Worm (Caenorhabditis elegans) whole organism, young adult: ENCODE results near the gene F13A2.3.
A peak's percentile ranks its signal among the peaks of the same experiment; 100 is the strongest.

Experiments
- F23B12.7 ChIP-seq: sonication (generic microtip); optimal IDR thresholded peaks from 2 replicates; lab custom pipeline; 2017; ENCODE audit warnings: missing genetic modification characterization, mild to moderate bottlenecking, missing compliant biosample characterization, antibody characterized with exemption, moderate library complexity; ENCODE audit not compliant: insufficient read depth
- F33H1.4 ChIP-seq: fragments of 200-800 bp; sonication (Bioruptor generic); IDR thresholded peaks from 2 replicates; pipeline ENCODE4 v1.3.6; 2022; ENCODE audit warnings: missing genetic modification reagents, missing genetic modification characterization, missing compliant biosample characterization
- F49E8.2 ChIP-seq: sonication (generic microtip); optimal IDR thresholded peaks from 3 replicates; lab custom pipeline; 2017; ENCODE audit warnings: missing genetic modification characterization, mild to moderate bottlenecking, missing compliant biosample characterization, antibody characterized with exemption, moderate library complexity; ENCODE audit not compliant: insufficient read depth
- F52B5.7 ChIP-seq: sonication (generic microtip); optimal IDR thresholded peaks from 2 replicates; lab custom pipeline; 2016; ENCODE audit warnings: mild to moderate bottlenecking, missing genetic modification characterization, missing compliant biosample characterization
- K11D2.4 ChIP-seq: fragments of 200-800 bp; sonication (Bioruptor generic); IDR thresholded peaks from 2 replicates; pipeline ENCODE4 v1.3.6; 2022; ENCODE audit warnings: missing genetic modification reagents, missing genetic modification characterization, missing compliant biosample characterization
- T07F8.4 ChIP-seq: sonication (generic microtip); optimal IDR thresholded peaks from 2 replicates; lab custom pipeline; 2016; ENCODE audit warnings: mild to moderate bottlenecking, missing genetic modification characterization, moderate library complexity, missing compliant biosample characterization
- Y53F4B.3 ChIP-seq: fragments of 200-800 bp; sonication (Bioruptor generic); IDR thresholded peaks from 2 replicates; pipeline ENCODE4 v1.3.6; 2022; ENCODE audit warnings: missing genetic modification reagents, missing genetic modification characterization, missing compliant biosample characterization
- Y56A3A.18 ChIP-seq: fragments of 200-800 bp; sonication (Bioruptor generic); IDR thresholded peaks from 2 replicates; pipeline ENCODE4 v1.3.6; 2022; ENCODE audit warnings: missing genetic modification reagents, missing genetic modification characterization, missing compliant biosample characterization
- Y67H2A.10 ChIP-seq: fragments of 200-800 bp; sonication (Bioruptor generic); conservative IDR thresholded peaks from 2 replicates; pipeline ENCODE4 v1.3.6; 2022; ENCODE audit warnings: missing genetic modification reagents, missing genetic modification characterization, missing compliant biosample characterization
- Y79H2A.3 ChIP-seq: fragments of 200-800 bp; sonication (Bioruptor generic); conservative IDR thresholded peaks from 2 replicates; pipeline ENCODE4 v1.3.6; 2022; ENCODE audit warnings: missing genetic modification reagents, missing genetic modification characterization, missing compliant biosample characterization
- ZK185.1 ChIP-seq: sonication (generic microtip); optimal IDR thresholded peaks from 2 replicates; lab custom pipeline; 2016; ENCODE audit warnings: mild to moderate bottlenecking, missing genetic modification characterization, missing compliant biosample characterization; ENCODE audit not compliant: poor library complexity, severe bottlenecking
- ama-1 ChIP-seq, 3 experiments: fragments of 150-350 bp in 1 of 3; sonication (generic microtip) in 2 of 3; optimal IDR thresholded peaks; 2 replicates each; lab custom pipeline; 2014 to 2018; ENCODE audit warnings: missing biosample characterization in 2 of 3, missing genetic modification characterization in 2 of 3, missing genetic modification reagents in 2 of 3
- aptf-3 ChIP-seq: fragments of 200-800 bp; sonication (Bioruptor generic); IDR thresholded peaks from 2 replicates; pipeline ENCODE4 v1.3.6; 2022; ENCODE audit warnings: missing genetic modification characterization, missing compliant biosample characterization
- atf-7 ChIP-seq: sonication (generic microtip); optimal IDR thresholded peaks from 2 replicates; lab custom pipeline; 2017; ENCODE audit warnings: mild to moderate bottlenecking, missing genetic modification characterization, missing compliant biosample characterization
- attf-3 ChIP-seq: fragments of 200-800 bp; sonication (Bioruptor generic); conservative IDR thresholded peaks from 2 replicates; pipeline ENCODE4 v1.3.6; 2022; ENCODE audit warnings: missing genetic modification reagents, missing genetic modification characterization, missing compliant biosample characterization
- bed-1 ChIP-seq: fragments of 200-800 bp; sonication (Bioruptor generic); IDR thresholded peaks from 2 replicates; pipeline ENCODE4 v1.3.6; 2022; ENCODE audit warnings: missing genetic modification reagents, missing genetic modification characterization, missing compliant biosample characterization
- cebp-1 ChIP-seq, 2 experiments: fragments of 200-800 bp in 1 of 2; sonication (Bioruptor generic) in 1 of 2; sonication (generic microtip) in 1 of 2; IDR thresholded peaks in 1 of 2; optimal IDR thresholded peaks in 1 of 2; 2 replicates each; pipeline versions ENCODE4 v1.3.6 to Lab custom; 2017 to 2022; ENCODE audit warnings: missing compliant biosample characterization in 2 of 2, missing genetic modification characterization in 2 of 2, mild to moderate bottlenecking in 1 of 2, missing genetic modification reagents in 1 of 2, moderate library complexity in 1 of 2
- cebp-2 ChIP-seq: fragments of 200-800 bp; sonication (Bioruptor generic); IDR thresholded peaks from 2 replicates; pipeline ENCODE4 v1.3.6; 2022; ENCODE audit warnings: missing genetic modification characterization, missing compliant biosample characterization
- ceh-100 ChIP-seq: fragments of 200-800 bp; sonication (Bioruptor generic); IDR thresholded peaks from 2 replicates; pipeline ENCODE4 v1.3.6; 2022; ENCODE audit warnings: missing genetic modification reagents, missing genetic modification characterization, missing compliant biosample characterization
- ceh-79 ChIP-seq: sonication (generic microtip); optimal IDR thresholded peaks from 2 replicates; lab custom pipeline; 2017; ENCODE audit warnings: mild to moderate bottlenecking, missing genetic modification characterization, missing compliant biosample characterization
- ceh-91 ChIP-seq: fragments of 200-800 bp; sonication (Bioruptor generic); IDR thresholded peaks from 2 replicates; pipeline ENCODE4 v1.3.6; 2022; ENCODE audit warnings: missing genetic modification reagents, missing genetic modification characterization, missing compliant biosample characterization
- chd-7 ChIP-seq: sonication (generic microtip); optimal IDR thresholded peaks from 2 replicates; lab custom pipeline; 2016; ENCODE audit warnings: mild to moderate bottlenecking, missing genetic modification characterization, moderate library complexity, missing compliant biosample characterization
- die-1 ChIP-seq: sonication (generic microtip); optimal IDR thresholded peaks from 2 replicates; lab custom pipeline; 2016; ENCODE audit warnings: missing genotype, mild to moderate bottlenecking, missing genetic modification characterization, missing compliant biosample characterization
- dox-1 ChIP-seq: fragments of 200-800 bp; sonication (Bioruptor generic); IDR thresholded peaks from 2 replicates; pipeline ENCODE4 v1.3.6; 2022; ENCODE audit warnings: missing genetic modification reagents, missing genetic modification characterization, missing compliant biosample characterization
- dpff-1 ChIP-seq: sonication (generic microtip); optimal IDR thresholded peaks from 2 replicates; lab custom pipeline; 2017; ENCODE audit warnings: mild to moderate bottlenecking, missing genetic modification characterization, missing compliant biosample characterization
- dpl-1 ChIP-seq: fragments of 150-350 bp; optimal IDR thresholded peaks from 2 replicates; lab custom pipeline; 2014; ENCODE audit warnings: missing biosample characterization, missing genetic modification reagents, missing genetic modification characterization
- ets-4 ChIP-seq: fragments of 200-800 bp; sonication (Bioruptor generic); optimal IDR thresholded peaks from 2 replicates; lab custom pipeline; 2018; ENCODE audit warnings: mild to moderate bottlenecking, missing genetic modification characterization, missing compliant biosample characterization
- hlh-26 ChIP-seq: fragments of 200-800 bp; sonication (Bioruptor generic); conservative IDR thresholded peaks from 2 replicates; pipeline ENCODE4 v1.3.6; 2022; ENCODE audit warnings: missing genetic modification reagents, missing genetic modification characterization, missing compliant biosample characterization
- hrde-1 ChIP-seq: sonication (generic microtip); optimal IDR thresholded peaks from 2 replicates; lab custom pipeline; 2016; ENCODE audit warnings: missing genetic modification characterization, mild to moderate bottlenecking, missing compliant biosample characterization, moderate library complexity, missing genotype, missing genetic modification reagents, borderline replicate concordance
- lin-40 ChIP-seq: sonication (generic microtip); optimal IDR thresholded peaks from 2 replicates; lab custom pipeline; 2016; ENCODE audit warnings: missing genetic modification characterization, mild to moderate bottlenecking, missing compliant biosample characterization, missing genotype, missing genetic modification reagents
- lir-1 ChIP-seq: fragments of 200-800 bp; sonication (Bioruptor generic); conservative IDR thresholded peaks from 2 replicates; pipeline ENCODE4 v1.3.6; 2022; ENCODE audit warnings: missing genetic modification reagents, missing genetic modification characterization, missing compliant biosample characterization
- madf-10 ChIP-seq: sonication (generic microtip); optimal IDR thresholded peaks from 2 replicates; lab custom pipeline; 2016; ENCODE audit warnings: mild to moderate bottlenecking, missing genetic modification characterization, missing compliant biosample characterization
- nfya-2 ChIP-seq: fragments of 200-800 bp; sonication (Bioruptor generic); IDR thresholded peaks from 2 replicates; pipeline ENCODE4 v1.3.6; 2022; ENCODE audit warnings: missing genetic modification reagents, missing genetic modification characterization, missing compliant biosample characterization
- nhr-179 ChIP-seq: sonication (generic microtip); optimal IDR thresholded peaks from 2 replicates; lab custom pipeline; 2016; ENCODE audit warnings: mild to moderate bottlenecking, missing genetic modification characterization, missing compliant biosample characterization
- pbrm-1 ChIP-seq: fragments of 200-800 bp; sonication (Bioruptor generic); IDR thresholded peaks from 2 replicates; pipeline ENCODE4 v1.3.6; 2022; ENCODE audit warnings: missing genetic modification reagents, missing genetic modification characterization, missing compliant biosample characterization
- rcor-1 ChIP-seq: fragments of 200-800 bp; sonication (Bioruptor generic); IDR thresholded peaks from 2 replicates; pipeline ENCODE4 v1.3.6; 2022; ENCODE audit warnings: missing genetic modification reagents, missing genetic modification characterization, missing compliant biosample characterization
- rec-8 ChIP-seq, 2 experiments: sonication (generic microtip); optimal IDR thresholded peaks; 2 replicates each; lab custom pipeline; 2016; ENCODE audit warnings: mild to moderate bottlenecking in 2 of 2, missing genetic modification characterization in 2 of 2, missing genetic modification reagents in 2 of 2, missing genotype in 2 of 2, missing biosample characterization in 1 of 2, missing compliant biosample characterization in 1 of 2, moderate library complexity in 1 of 2
- sea-2 ChIP-seq: fragments of 200-800 bp; sonication (Bioruptor generic); IDR thresholded peaks from 2 replicates; pipeline ENCODE4 v1.3.6; 2022; ENCODE audit warnings: missing genetic modification characterization, missing compliant biosample characterization
- snpc-1.1 ChIP-seq: sonication (generic microtip); optimal IDR thresholded peaks from 2 replicates; lab custom pipeline; 2017; ENCODE audit warnings: missing genetic modification characterization, mild to moderate bottlenecking, missing compliant biosample characterization, antibody characterized with exemption, moderate library complexity, missing genotype, missing genetic modification reagents; ENCODE audit not compliant: insufficient read depth
- tbp1 ChIP-seq: fragments of 200-800 bp; sonication (Bioruptor generic); optimal IDR thresholded peaks from 2 replicates; lab custom pipeline; 2018; ENCODE audit warnings: mild to moderate bottlenecking, missing genetic modification characterization, missing compliant biosample characterization
- tlf-1 ChIP-seq: fragments of 200-800 bp; sonication (Bioruptor generic); optimal IDR thresholded peaks from 2 replicates; lab custom pipeline; 2018; ENCODE audit warnings: mild to moderate bottlenecking, missing genetic modification characterization, missing compliant biosample characterization
- unc-130 ChIP-seq: sonication (generic microtip); optimal IDR thresholded peaks from 2 replicates; lab custom pipeline; 2016; ENCODE audit warnings: missing genetic modification reagents, missing genetic modification characterization, missing compliant biosample characterization
- xnd-1 ChIP-seq: sonication (generic microtip); optimal IDR thresholded peaks from 2 replicates; lab custom pipeline; 2016; ENCODE audit warnings: missing genotype, missing genetic modification reagents, missing genetic modification characterization, missing compliant biosample characterization
- ztf-22 ChIP-seq: fragments of 200-800 bp; sonication (Bioruptor generic); optimal IDR thresholded peaks from 2 replicates; lab custom pipeline; 2018; ENCODE audit warnings: mild to moderate bottlenecking, missing genetic modification characterization, moderate library complexity, missing compliant biosample characterization
- ztf-25 ChIP-seq: fragments of 200-800 bp; sonication (Bioruptor generic); IDR thresholded peaks from 2 replicates; pipeline ENCODE4 v1.3.6; 2022; ENCODE audit warnings: missing genetic modification reagents, missing genetic modification characterization, missing compliant biosample characterization
- ztf-28 ChIP-seq: fragments of 200-800 bp; sonication (Bioruptor generic); IDR thresholded peaks from 2 replicates; pipeline ENCODE4 v1.3.6; 2022; ENCODE audit warnings: missing genetic modification reagents, missing genetic modification characterization, missing compliant biosample characterization

Gene F13A2.3

ce11 chrV:4375807-4376564 lies 20.2 kb downstream of the F13A2.3 start, which contains the start of gene F32D1.7 (continued):
- TF ChIP-seq pbrm-1 (GFP tag; lab: Robert Waterston, UW) (no peak), sea-2 (GFP tag; lab: Robert Waterston, UW) (no peak), Y79H2A.3 (GFP tag; lab: Robert Waterston, UW) (no peak), nhr-179 (tag; lab: Kevin White, UChicago) (no peak), ets-4 (GFP tag; lab: Kevin White, UChicago) (no peak), ztf-28 (GFP tag; lab: Robert Waterston, UW) (no peak), snpc-1.1 (peak; percentile 61), Y53F4B.3 (GFP tag; lab: Robert Waterston, UW) (no peak), tbp1 (GFP tag; lab: Kevin White, UChicago) (no peak), nfya-2 (GFP tag; lab: Robert Waterston, UW) (no peak), F49E8.2 (peak; percentile 62), ceh-91 (GFP tag; lab: Robert Waterston, UW) (peak; percentile 91), ceh-100 (no peak), atf-7 (tag; lab: Kevin White, UChicago) (no peak), F23B12.7 (tag; lab: Kevin White, UChicago) (no peak), hrde-1 (no peak), dpff-1 (tag; lab: Kevin White, UChicago) (no peak), dpl-1 (GFP tag; lab: Kevin White, UChicago) (peak; percentile 90), K11D2.4 (GFP tag; lab: Robert Waterston, UW) (no peak), attf-3 (no peak), die-1 (tag; lab: Kevin White, UChicago) (no peak), lin-40 (no peak), tlf-1 (GFP tag; lab: Kevin White, UChicago) (no peak), madf-10 (no peak), bed-1 (GFP tag; lab: Robert Waterston, UW) (no peak), cebp-2 (GFP tag; lab: Robert Waterston, UW) (no peak), Y67H2A.10 (no peak), ama-1 (optimal IDR thresholded peaks at IDR 0.05; lab: Kevin White, UChicago) (no peak), ama-1 (GFP tag; optimal IDR thresholded peaks at IDR 0.05; lab: Kevin White, UChicago) (no peak), ZK185.1 (tag; lab: Kevin White, UChicago) (no peak), cebp-1 (GFP tag; IDR thresholded peaks at IDR 0.05; lab: Robert Waterston, UW) (no peak), cebp-1 (tag; optimal IDR thresholded peaks at IDR 0.05; lab: Kevin White, UChicago) (no peak), rcor-1 (GFP tag; lab: Robert Waterston, UW) (peak; percentile 66), F33H1.4 (GFP tag; lab: Robert Waterston, UW) (peak; percentile 78), hlh-26 (GFP tag; lab: Robert Waterston, UW) (no peak), rec-8 (tag; optimal IDR thresholded peaks at IDR 0.05; lab: Kevin White, UChicago) (no peak), dox-1 (GFP tag; lab: Robert Waterston, UW) (peak; percentile 61), ztf-22 (GFP tag; lab: Kevin White, UChicago) (no peak), ceh-79 (no peak), ztf-25 (no peak), lir-1 (GFP tag; lab: Robert Waterston, UW) (no peak; the same call in 1 of the 2 replicates), chd-7 (no peak), F52B5.7 (tag; lab: Kevin White, UChicago) (no peak), unc-130 (peak; percentile 38), Y56A3A.18 (GFP tag; lab: Robert Waterston, UW) (no peak), xnd-1 (tag; lab: Kevin White, UChicago) (peak; percentile 93), aptf-3 (GFP tag; lab: Robert Waterston, UW) (no peak), T07F8.4 (no peak)
